Fruit fly (Drosophila melanogaster) whole organism, larva: ENCODE data around the gene CG7381.

ENCODE experiments used
- noc ChIP-seq: fragments of 200-800 bp; sonication (Bioruptor generic); optimal IDR thresholded peaks from 3 replicates; lab custom pipeline; 2019; ENCODE audit warnings: missing biosample characterization, mild to moderate bottlenecking, missing genetic modification characterization, moderate library complexity

Gene CG7381

dm6 chr3R:12995522-12995921, 18.3 kb upstream of the CG7381 start, which contains the start of gene CG7488:
CG7488 (plus strand) TSS chr3R:12995620.
- TF ChIP-seq noc (tag; lab: Kevin White, UChicago) = no peak

- TF ChIP-seq noc (tag; lab: Kevin White, UChicago) = no peak
Measured at dm6 chr3R:12995047-12995446, 17.8 kb upstream of the CG7381 start, which contains the start of gene yellow-f2. yellow-f2 (minus strand) TSS chr3R:12995147.

dm6 chr3R:12993018-12993417, 15.7 kb upstream of the CG7381 start, which contains the start of gene yellow-f:
yellow-f (minus strand) TSS chr3R:12993201.
- TF ChIP-seq noc (tag; lab: Kevin White, UChicago) = no peak

- TF ChIP-seq noc (tag; lab: Kevin White, UChicago) = no peak
Measured at dm6 chr3R:12988411-12988810, 11.1 kb upstream of the CG7381 start, which contains the start of gene CG14383. CG14383 (minus strand) TSS chr3R:12988511.

- TF ChIP-seq noc (tag; lab: Kevin White, UChicago) = no peak
Measured at dm6 chr3R:12985828-12986530, 8.7 kb upstream of the CG7381 start, which contains the start of gene CG31342. CG31342 (plus strand) TSS chr3R:12986041.

dm6 chr3R:12982982-12983633, 5.8 kb upstream of the CG7381 start:
- TF ChIP-seq noc (tag; lab: Kevin White, UChicago) = peak; percentile 53

- peak; percentile 94 for TF ChIP-seq noc (tag; lab: Kevin White, UChicago)
Measured at dm6 chr3R:12982167-12982981, 5.1 kb upstream of the CG7381 start.

dm6 chr3R:12981334-12982166, 4.3 kb upstream of the CG7381 start:
- peak; percentile 0 for TF ChIP-seq noc (tag; lab: Kevin White, UChicago)

- TF ChIP-seq noc (tag; lab: Kevin White, UChicago) = no peak
Measured at dm6 chr3R:12980628-12981219, 3.5 kb upstream of the CG7381 start, which contains the start of gene Paip2. Paip2 (plus strand) TSS chr3R:12980792.

dm6 chr3R:12975223-12975622, 2.0 kb downstream of the CG7381 start:
- no peak for TF ChIP-seq noc (tag; lab: Kevin White, UChicago)

- no peak for TF ChIP-seq noc (tag; lab: Kevin White, UChicago)
Measured at dm6 chr3R:12974447-12974846, 2.8 kb downstream of the CG7381 start.

dm6 chr3R:12972106-12972505, 5.2 kb downstream of the CG7381 start:
- no peak for TF ChIP-seq noc (tag; lab: Kevin White, UChicago)

dm6 chr3R:12967612-12968011, 9.7 kb downstream of the CG7381 start, which contains the start of the genes CG14384 and grsm:
CG14384 (minus strand) TSS chr3R:12967712.
grsm (minus strand) TSS chr3R:12967712.
- TF ChIP-seq noc (tag; lab: Kevin White, UChicago) = no peak

dm6 chr3R:12964043-12964442, 13.2 kb downstream of the CG7381 start:
- no peak for TF ChIP-seq noc (tag; lab: Kevin White, UChicago)
